Worm (Caenorhabditis elegans) whole organism, L4 larva: ENCODE measurements around the gene C34F6.5.

ENCODE experiments used
- Y75B8A.6 ChIP-seq: fragments of 200-800 bp; sonication (Bioruptor generic); IDR thresholded peaks from 2 replicates; pipeline ENCODE4 v1.3.6; 2022; ENCODE audit warnings: missing genetic modification reagents, missing genetic modification characterization, missing compliant biosample characterization
- ceh-32 ChIP-seq: sonication (generic microtip); optimal IDR thresholded peaks from 2 replicates; lab custom pipeline; 2016; ENCODE audit warnings: mild to moderate bottlenecking, missing genetic modification characterization, missing compliant biosample characterization; ENCODE audit not compliant: poor library complexity
- egl-27 ChIP-seq: sonication (generic microtip); optimal IDR thresholded peaks from 3 replicates; lab custom pipeline; 2017; ENCODE audit warnings: missing biosample characterization, missing genetic modification reagents, missing genetic modification characterization
- hif-1 ChIP-seq, 2 experiments: sonication (generic microtip); optimal IDR thresholded peaks; 2 replicates each; lab custom pipeline; 2016 to 2017; ENCODE audit warnings: missing compliant biosample characterization in 2 of 2, missing genetic modification characterization in 2 of 2, missing genetic modification reagents in 2 of 2, missing genotype in 2 of 2, mild to moderate bottlenecking in 1 of 2
- hmg-1.1 ChIP-seq: fragments of 200-800 bp; sonication (Bioruptor generic); IDR thresholded peaks from 2 replicates; pipeline ENCODE4 v1.3.6; 2022; ENCODE audit warnings: missing genetic modification reagents, missing genetic modification characterization, missing compliant biosample characterization
- lin-39 ChIP-seq: fragments of 150-350 bp; optimal IDR thresholded peaks from 2 replicates; lab custom pipeline; 2014; ENCODE audit warnings: missing biosample characterization, missing genetic modification reagents, missing genetic modification characterization
- lsy-2 ChIP-seq, 2 experiments: fragments of 150-350 bp in 1 of 2; sonication (generic microtip) in 1 of 2; optimal IDR thresholded peaks; 2 replicates each; lab custom pipeline; 2014 to 2017; ENCODE audit warnings: missing biosample characterization in 2 of 2, missing genetic modification characterization in 2 of 2
- mdl-1 ChIP-seq, 2 experiments: fragments of 150-350 bp in 1 of 2; sonication (generic microtip) in 1 of 2; optimal IDR thresholded peaks; 2 replicates each; lab custom pipeline; 2014 to 2017; ENCODE audit warnings: missing biosample characterization in 2 of 2, missing genetic modification characterization in 2 of 2
- mes-2 ChIP-seq: sonication (generic microtip); optimal IDR thresholded peaks from 2 replicates; lab custom pipeline; 2016; ENCODE audit warnings: missing genotype, mild to moderate bottlenecking, missing genetic modification characterization, missing compliant biosample characterization; ENCODE audit not compliant: poor library complexity, severe bottlenecking
- nhr-10 ChIP-seq: fragments of 150-350 bp; optimal IDR thresholded peaks from 2 replicates; lab custom pipeline; 2014; ENCODE audit warnings: missing biosample characterization, missing genetic modification characterization
- nhr-77 ChIP-seq: fragments of 150-350 bp; optimal IDR thresholded peaks from 2 replicates; lab custom pipeline; 2014; ENCODE audit warnings: missing biosample characterization, missing genetic modification characterization
- snpc-4 ChIP-seq: fragments of 150-350 bp; optimal IDR thresholded peaks from 2 replicates; lab custom pipeline; 2014; ENCODE audit warnings: missing biosample characterization, missing genetic modification characterization
- unc-62 ChIP-seq, 3 experiments: fragments of 150-350 bp in 1 of 3; sonication (generic microtip); optimal IDR thresholded peaks in 2 of 3; peaks in 1 of 3; 1 replicate in 1 of 3; 2 replicates in 2 of 3; lab custom pipeline; 2014 to 2017; ENCODE audit warnings: missing biosample characterization in 3 of 3, missing genetic modification characterization in 3 of 3, missing genetic modification reagents in 3 of 3, missing genotype in 1 of 3
- zfp-3 ChIP-seq: fragments of 200-800 bp; sonication (Bioruptor generic); conservative IDR thresholded peaks from 2 replicates; pipeline ENCODE4 v1.3.6; 2022; ENCODE audit warnings: missing genetic modification reagents, missing genetic modification characterization, missing compliant biosample characterization

DNA sequence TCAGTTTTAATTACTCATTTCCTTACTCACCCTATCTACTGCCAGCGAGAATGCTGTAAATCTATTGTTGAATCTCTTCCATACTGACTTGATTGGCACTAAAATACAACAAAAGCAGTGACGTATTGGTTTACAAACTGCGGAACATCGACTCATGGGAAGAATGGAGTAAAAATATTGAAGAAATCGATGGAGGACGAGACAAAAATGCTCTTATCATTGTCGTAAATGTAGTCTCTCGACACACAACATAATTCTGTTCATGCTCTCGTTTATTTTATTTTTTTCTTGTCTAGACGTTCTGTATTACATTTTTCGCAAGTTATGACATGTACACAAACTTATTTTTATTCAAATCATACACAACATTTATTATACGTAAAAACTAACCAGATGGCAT lies 4.9 kb downstream of the C34F6.5 start, which contains the start of gene C34F6.11:
- no peak for TF ChIP-seq nhr-10 (tag; lab: Kevin White, UChicago)
- no peak for TF ChIP-seq lin-39 (tag; lab: Kevin White, UChicago)
- TF ChIP-seq lsy-2 (tag; optimal IDR thresholded peaks at IDR 0.05; lab: Kevin White, UChicago), result no peak
- no peak for TF ChIP-seq hif-1 (tag; optimal IDR thresholded peaks at IDR 0.05; lab: Kevin White, UChicago)
- TF ChIP-seq unc-62 (GFP tag; optimal IDR thresholded peaks at IDR 0.05 in 1 of 2; lab: Kevin White, UChicago), result no peak
- TF ChIP-seq unc-62 (tag; optimal IDR thresholded peaks at IDR 0.05; lab: Kevin White, UChicago), result no peak
- TF ChIP-seq ceh-32 (tag; lab: Kevin White, UChicago), result no peak
- no peak for TF ChIP-seq egl-27 (tag; lab: Kevin White, UChicago)
- no peak for TF ChIP-seq mes-2
- TF ChIP-seq hmg-1.1 (GFP tag; lab: Robert Waterston, UW), result no peak
- no peak for TF ChIP-seq snpc-4 (tag; lab: Kevin White, UChicago)
- TF ChIP-seq zfp-3, result no peak
- no peak for TF ChIP-seq mdl-1 (tag; optimal IDR thresholded peaks at IDR 0.05; lab: Kevin White, UChicago)
- no peak for TF ChIP-seq Y75B8A.6 (GFP tag; lab: Robert Waterston, UW)
- TF ChIP-seq nhr-77 (tag; lab: Kevin White, UChicago), result peak; percentile 12
